Fruit fly (Drosophila melanogaster): ENCODE results near the gene Mst84Db.

The Mst84Db gene

DNA sequence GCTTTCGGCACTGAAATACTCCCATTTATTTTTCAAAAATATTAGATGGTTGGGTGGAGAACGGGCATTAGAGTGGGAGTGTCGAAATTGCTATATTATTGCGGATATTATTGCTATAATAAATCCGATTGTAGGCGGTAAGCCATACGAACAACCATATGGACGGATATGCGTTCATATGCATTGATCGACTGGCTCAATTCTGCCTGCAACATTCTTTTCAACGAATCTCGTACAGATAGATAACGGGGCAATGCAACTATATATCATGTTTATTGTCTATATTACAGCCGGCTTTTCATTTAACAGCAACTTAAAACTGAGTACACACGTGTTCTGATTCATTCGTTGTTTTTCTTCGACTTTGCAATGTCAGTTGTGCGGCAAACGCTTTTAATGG is 25.7 kb upstream of the Mst84Db start, which contains the start of gene CG42650:
Gene CG42650, plus strand, starts transcription at position 301 of the 400 bp plus-strand sequence.
- no peak for TF ChIP-seq dm (GFP tag; optimal IDR thresholded peaks at IDR 0.05)
- no peak for TF ChIP-seq oc (tag; optimal IDR thresholded peaks at IDR 0.05)
- TF ChIP-seq CG10979 (tag; optimal IDR thresholded peaks at IDR 0.05) = no peak
- TF ChIP-seq CG1233 (GFP tag; optimal IDR thresholded peaks at IDR 0.05) = no peak
- no peak for TF ChIP-seq CG7928 (GFP tag; optimal IDR thresholded peaks at IDR 0.05)
- TF ChIP-seq Deaf1 (tag; optimal IDR thresholded peaks at IDR 0.05) = no peak
- TF ChIP-seq CG1832 (GFP tag; optimal IDR thresholded peaks at IDR 0.05) = no peak
- TF ChIP-seq CG12104 (GFP tag; optimal IDR thresholded peaks at IDR 0.05) = no peak
- TF ChIP-seq crc (GFP tag; optimal IDR thresholded peaks at IDR 0.05) = no peak
- no peak for TF ChIP-seq insv (GFP tag; optimal IDR thresholded peaks at IDR 0.05)
- TF ChIP-seq CG11723 (GFP tag; optimal IDR thresholded peaks at IDR 0.05) = no peak
- TF ChIP-seq CG12942 (GFP tag; optimal IDR thresholded peaks at IDR 0.05) = no peak
- no peak for TF ChIP-seq ci (GFP tag; IDR thresholded peaks at IDR 0.05)
- no peak for TF ChIP-seq CG4404 (GFP tag; IDR thresholded peaks at IDR 0.05)
- no peak for TF ChIP-seq CG10565 (GFP tag; optimal IDR thresholded peaks at IDR 0.05)
- TF ChIP-seq CG4854 (GFP tag; optimal IDR thresholded peaks at IDR 0.05) = no peak

dm6 chr3R:7369205-7369604 is 3.8 kb upstream of the Mst84Db start, which contains the start of gene MstProx:
MstProx (minus strand) TSS chr3R:7369305.
- TF ChIP-seq Spps (tag; optimal IDR thresholded peaks at IDR 0.05) = no peak
- no peak for TF ChIP-seq CG30431 (GFP tag; optimal IDR thresholded peaks at IDR 0.05)
- no peak for TF ChIP-seq CG4730 (GFP tag; IDR thresholded peaks at IDR 0.05)
- TF ChIP-seq en (GFP tag; optimal IDR thresholded peaks at IDR 0.05) = no peak
- no peak for TF ChIP-seq pum (GFP tag; optimal IDR thresholded peaks at IDR 0.05)
- TF ChIP-seq Dip3 (GFP tag; optimal IDR thresholded peaks at IDR 0.05) = no peak
- no peak for TF ChIP-seq gcm2 (GFP tag; optimal IDR thresholded peaks at IDR 0.05)
- no peak for TF ChIP-seq CkIIα-i1 (GFP tag; IDR thresholded peaks at IDR 0.05)
- no peak for TF ChIP-seq CG32767 (GFP tag; IDR thresholded peaks at IDR 0.05)
- no peak for TF ChIP-seq jigr1 (GFP tag; IDR thresholded peaks at IDR 0.05)
- TF ChIP-seq Bdp1 (GFP tag; optimal IDR thresholded peaks at IDR 0.05) = no peak
- no peak for TF ChIP-seq CG8924 (tag; optimal IDR thresholded peaks at IDR 0.05)
- no peak for TF ChIP-seq CG17829 (tag; optimal IDR thresholded peaks at IDR 0.05)
- TF ChIP-seq trh (GFP tag; optimal IDR thresholded peaks at IDR 0.05) = no peak
- no peak for TF ChIP-seq CG13287 (GFP tag; IDR thresholded peaks at IDR 0.05; ENCODE audit: partially characterized antibody)
- no peak for TF ChIP-seq CG8388 (GFP tag; optimal IDR thresholded peaks at IDR 0.05)

DNA sequence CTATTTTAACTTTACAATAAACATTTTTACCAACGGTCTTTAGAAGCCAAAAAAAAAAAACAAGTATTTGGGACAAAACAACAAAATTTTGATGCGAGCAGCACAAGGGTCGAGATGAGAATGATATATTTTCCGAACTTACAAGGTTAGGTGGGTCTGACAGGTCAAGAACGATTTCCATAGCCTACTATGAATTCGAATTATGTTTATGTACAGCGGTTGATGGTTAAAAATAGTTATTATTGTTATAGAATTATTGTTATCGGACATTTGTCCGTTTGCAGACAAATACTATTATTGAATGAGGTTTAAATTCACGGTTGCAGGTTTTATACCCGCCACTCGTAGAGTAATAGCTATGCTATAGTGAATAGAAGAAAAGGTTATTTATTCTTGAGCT is 854 bp downstream of the Mst84Db start, which contains the start of gene Mst84Dc:
Gene Mst84Dc, minus strand, starts transcription at position 101 of the 400 bp plus-strand sequence.
- TF ChIP-seq CG9876 (GFP tag; optimal IDR thresholded peaks at IDR 0.05) (no peak), repo (GFP tag; optimal IDR thresholded peaks at IDR 0.05) (no peak), CG7745 (tag; optimal IDR thresholded peaks at IDR 0.05) (no peak), CG2678 (tag; optimal IDR thresholded peaks at IDR 0.05) (no peak), unpg (GFP tag; optimal IDR thresholded peaks at IDR 0.05) (no peak), lola (GFP tag; optimal IDR thresholded peaks at IDR 0.05) (no peak), Atf6 (GFP tag; IDR thresholded peaks at IDR 0.05) (no peak), CG2120 (GFP tag; optimal IDR thresholded peaks at IDR 0.05) (no peak), CG3847 (GFP tag; IDR thresholded peaks at IDR 0.05) (no peak), Antp (GFP tag; optimal IDR thresholded peaks at IDR 0.05) (no peak), CG15269 (tag; optimal IDR thresholded peaks at IDR 0.05) (no peak), Optix (GFP tag; IDR thresholded peaks at IDR 0.05) (no peak), gt (GFP tag; IDR thresholded peaks at IDR 0.05) (no peak), CG7556 (GFP tag; optimal IDR thresholded peaks at IDR 0.05) (no peak), C15 (GFP tag; IDR thresholded peaks at IDR 0.05) (no peak), CG11398 (GFP tag; optimal IDR thresholded peaks at IDR 0.05) (no peak), z (GFP tag; IDR thresholded peaks at IDR 0.05) (no peak)
